Worm (Caenorhabditis elegans) whole organism, L2 larva: Measurements from ENCODE around the gene aqp-11.

Experiments
- C34F6.9 ChIP-seq: fragments of 150-350 bp; optimal IDR thresholded peaks from 2 replicates; lab custom pipeline; 2014; ENCODE audit warnings: missing biosample characterization, missing genetic modification characterization
- F13H6.1 ChIP-seq: sonication (generic microtip); optimal IDR thresholded peaks from 2 replicates; lab custom pipeline; 2016; ENCODE audit warnings: missing genetic modification characterization, missing compliant biosample characterization
- R02D3.7 ChIP-seq: fragments of 150-350 bp; optimal IDR thresholded peaks from 2 replicates; lab custom pipeline; 2014; ENCODE audit warnings: missing biosample characterization, missing genetic modification characterization
- Y55F3AM.14 ChIP-seq: fragments of 200-800 bp; sonication (Bioruptor generic); optimal IDR thresholded peaks from 2 replicates; lab custom pipeline; 2018; ENCODE audit warnings: mild to moderate bottlenecking, missing genetic modification characterization, missing compliant biosample characterization
- ZK546.5 ChIP-seq: sonication (generic microtip); optimal IDR thresholded peaks from 2 replicates; lab custom pipeline; 2017; ENCODE audit warnings: missing biosample characterization, missing genetic modification characterization
- alr-1 ChIP-seq: fragments of 150-350 bp; optimal IDR thresholded peaks from 2 replicates; lab custom pipeline; 2014; ENCODE audit warnings: missing biosample characterization, missing genetic modification characterization
- aly-2 ChIP-seq: fragments of 150-350 bp; optimal IDR thresholded peaks from 2 replicates; lab custom pipeline; 2014; ENCODE audit warnings: missing biosample characterization, missing genetic modification characterization
- ama-1 ChIP-seq: fragments of 150-350 bp; optimal IDR thresholded peaks from 2 replicates; lab custom pipeline; 2018; ENCODE audit warnings: inconsistent platforms
- blmp-1 ChIP-seq: sonication (generic microtip); optimal IDR thresholded peaks from 2 replicates; lab custom pipeline; 2017; ENCODE audit warnings: missing genetic modification characterization, mild to moderate bottlenecking, missing compliant biosample characterization, antibody characterized with exemption, moderate library complexity; ENCODE audit not compliant: insufficient read depth
- ceh-16 ChIP-seq: fragments of 150-350 bp; optimal IDR thresholded peaks from 2 replicates; lab custom pipeline; 2014; ENCODE audit warnings: missing biosample characterization, missing genetic modification characterization
- crh-2 ChIP-seq: sonication (generic microtip); optimal IDR thresholded peaks from 2 replicates; lab custom pipeline; 2017; ENCODE audit warnings: missing biosample characterization, missing genetic modification characterization
- dmd-4 ChIP-seq: sonication (generic microtip); optimal IDR thresholded peaks from 2 replicates; lab custom pipeline; 2017; ENCODE audit warnings: missing biosample characterization, missing genetic modification characterization
- elt-1 ChIP-seq: fragments of 150-350 bp; optimal IDR thresholded peaks from 2 replicates; lab custom pipeline; 2014; ENCODE audit warnings: missing biosample characterization, missing genetic modification characterization
- elt-3 ChIP-seq: sonication (generic microtip); optimal IDR thresholded peaks from 2 replicates; lab custom pipeline; 2017; ENCODE audit warnings: missing biosample characterization, missing genetic modification characterization
- lin-11 ChIP-seq: fragments of 150-350 bp; sonication (generic microtip); optimal IDR thresholded peaks from 2 replicates; lab custom pipeline; 2014; ENCODE audit warnings: missing biosample characterization, missing genetic modification characterization, inconsistent platforms, mixed read lengths
- lin-13 ChIP-seq: fragments of 150-350 bp; optimal IDR thresholded peaks from 2 replicates; lab custom pipeline; 2014; ENCODE audit warnings: missing biosample characterization, missing genetic modification reagents, missing genetic modification characterization
- lin-39 ChIP-seq: fragments of 150-350 bp; optimal IDR thresholded peaks from 2 replicates; lab custom pipeline; 2014; ENCODE audit warnings: missing biosample characterization, missing genetic modification reagents, missing genetic modification characterization
- lsy-2 ChIP-seq, 2 experiments: fragments of 150-350 bp in 1 of 2; sonication (generic microtip) in 1 of 2; optimal IDR thresholded peaks; 2 replicates each; lab custom pipeline; 2014 to 2017; ENCODE audit warnings: missing biosample characterization in 2 of 2, missing genetic modification characterization in 2 of 2
- mdl-1 ChIP-seq, 2 experiments: fragments of 150-350 bp in 1 of 2; sonication (generic microtip) in 1 of 2; optimal IDR thresholded peaks; 2 replicates each; lab custom pipeline; 2017; ENCODE audit warnings: missing biosample characterization in 2 of 2, missing genetic modification characterization in 2 of 2
- nhr-10 ChIP-seq: sonication (generic microtip); optimal IDR thresholded peaks from 2 replicates; lab custom pipeline; 2017; ENCODE audit warnings: missing biosample characterization, missing genetic modification characterization
- nhr-11 ChIP-seq: fragments of 150-350 bp; optimal IDR thresholded peaks from 2 replicates; lab custom pipeline; 2014; ENCODE audit warnings: missing biosample characterization, missing genetic modification characterization
- nhr-12 ChIP-seq: fragments of 150-350 bp; optimal IDR thresholded peaks from 2 replicates; lab custom pipeline; 2014; ENCODE audit warnings: missing biosample characterization, missing genetic modification characterization
- nhr-129 ChIP-seq: fragments of 150-350 bp; optimal IDR thresholded peaks from 2 replicates; lab custom pipeline; 2014; ENCODE audit warnings: missing biosample characterization, missing genetic modification characterization
- nhr-23 ChIP-seq: fragments of 150-350 bp; optimal IDR thresholded peaks from 2 replicates; lab custom pipeline; 2014; ENCODE audit warnings: missing biosample characterization, missing genetic modification reagents, missing genetic modification characterization
- nhr-237 ChIP-seq: fragments of 150-350 bp; optimal IDR thresholded peaks from 2 replicates; lab custom pipeline; 2014; ENCODE audit warnings: missing biosample characterization, missing genetic modification characterization
- nhr-6 ChIP-seq: fragments of 150-350 bp; optimal IDR thresholded peaks from 2 replicates; lab custom pipeline; 2014; ENCODE audit warnings: missing biosample characterization, missing genetic modification characterization
- nhr-77 ChIP-seq: fragments of 150-350 bp; optimal IDR thresholded peaks from 2 replicates; lab custom pipeline; 2014; ENCODE audit warnings: missing biosample characterization, missing genetic modification characterization
- sem-4 ChIP-seq: fragments of 150-350 bp; optimal IDR thresholded peaks from 2 replicates; lab custom pipeline; 2014; ENCODE audit warnings: missing biosample characterization, missing genetic modification reagents, missing genetic modification characterization
- sma-3 ChIP-seq: sonication (generic microtip); optimal IDR thresholded peaks from 2 replicates; lab custom pipeline; 2016; ENCODE audit warnings: missing genetic modification reagents, missing genetic modification characterization, missing compliant biosample characterization
- sma-9 ChIP-seq, 2 experiments: fragments of 150-350 bp in 1 of 2; sonication (generic microtip) in 1 of 2; optimal IDR thresholded peaks; 2 replicates each; lab custom pipeline; 2014 to 2016; ENCODE audit warnings: missing genetic modification characterization in 2 of 2, mild to moderate bottlenecking in 1 of 2, missing biosample characterization in 1 of 2, missing compliant biosample characterization in 1 of 2, missing genetic modification reagents in 1 of 2, moderate library complexity in 1 of 2
- snpc-4 ChIP-seq: fragments of 150-350 bp; optimal IDR thresholded peaks from 2 replicates; lab custom pipeline; 2014; ENCODE audit warnings: missing biosample characterization, missing genetic modification characterization
- unc-39 ChIP-seq: fragments of 150-350 bp; optimal IDR thresholded peaks from 2 replicates; lab custom pipeline; 2014; ENCODE audit warnings: missing biosample characterization, missing genetic modification characterization
- unc-55 ChIP-seq: fragments of 150-350 bp; sonication (generic microtip); optimal IDR thresholded peaks from 3 replicates; lab custom pipeline; 2014; ENCODE audit warnings: missing biosample characterization, missing genetic modification reagents, missing genetic modification characterization
- unc-62 ChIP-seq: fragments of 150-350 bp; optimal IDR thresholded peaks from 2 replicates; lab custom pipeline; 2014; ENCODE audit warnings: missing biosample characterization, missing genetic modification reagents, missing genetic modification characterization
- zag-1 ChIP-seq: fragments of 150-350 bp; optimal IDR thresholded peaks from 2 replicates; lab custom pipeline; 2014; ENCODE audit warnings: missing biosample characterization, missing genetic modification characterization
- ztf-1 ChIP-seq: fragments of 200-800 bp; sonication (Bioruptor generic); conservative IDR thresholded peaks from 2 replicates; pipeline ENCODE4 v1.3.6; 2022; ENCODE audit warnings: missing genetic modification characterization, missing compliant biosample characterization
- ztf-4 ChIP-seq: fragments of 150-350 bp; optimal IDR thresholded peaks from 2 replicates; lab custom pipeline; 2014; ENCODE audit warnings: missing biosample characterization, missing genetic modification characterization

aqp-11 gene

DNA sequence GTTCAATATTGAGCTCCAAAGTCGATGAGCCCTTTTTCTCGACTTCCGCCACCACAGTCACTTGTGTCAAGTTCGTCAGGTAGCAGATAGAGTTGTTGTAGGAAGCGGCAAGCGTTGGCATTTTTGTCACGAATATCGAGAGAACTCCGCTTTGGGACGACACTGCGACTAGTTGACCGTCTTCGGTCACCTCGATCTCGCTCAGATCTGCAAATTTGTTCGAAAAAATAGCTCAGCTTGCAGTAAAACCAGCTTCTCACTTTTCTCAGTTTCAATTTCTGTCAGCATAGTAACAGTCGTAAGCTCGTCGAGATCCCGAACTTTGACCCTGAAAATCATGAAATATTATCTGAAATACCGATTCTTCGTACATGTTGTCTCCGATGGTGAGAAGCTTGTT is 11.2 kb downstream of the aqp-11 start:
- TF ChIP-seq ztf-1 (GFP tag; lab: Robert Waterston, UW) (no peak), elt-1 (tag; lab: Kevin White, UChicago) (no peak), nhr-129 (tag; lab: Kevin White, UChicago) (no peak), lsy-2 (tag; optimal IDR thresholded peaks at IDR 0.05; lab: Kevin White, UChicago) (no peak), F13H6.1 (tag; lab: Kevin White, UChicago) (no peak), nhr-23 (tag; lab: Kevin White, UChicago) (no peak), ztf-4 (tag; lab: Kevin White, UChicago) (no peak), lin-11 (tag; lab: Kevin White, UChicago) (no peak), blmp-1 (tag; lab: Kevin White, UChicago) (no peak), ceh-16 (tag; lab: Kevin White, UChicago) (no peak), nhr-6 (tag; lab: Kevin White, UChicago) (no peak), sma-3 (GFP tag; lab: Kevin White, UChicago) (no peak), unc-62 (GFP tag; lab: Kevin White, UChicago) (no peak)

- TF ChIP-seq R02D3.7 (tag; lab: Kevin White, UChicago) (no peak), nhr-11 (tag; lab: Kevin White, UChicago) (no peak), ZK546.5 (no peak), aly-2 (no peak), alr-1 (tag; lab: Kevin White, UChicago) (no peak), nhr-129 (tag; lab: Kevin White, UChicago) (no peak), sma-9 (GFP tag; optimal IDR thresholded peaks at IDR 0.05; lab: Kevin White, UChicago) (no peak), sma-9 (tag; optimal IDR thresholded peaks at IDR 0.05; lab: Kevin White, UChicago) (no peak), Y55F3AM.14 (GFP tag; lab: Kevin White, UChicago) (no peak), ama-1 (lab: Kevin White, UChicago) (no peak), elt-3 (no peak), unc-39 (tag; lab: Kevin White, UChicago) (no peak), mdl-1 (tag; optimal IDR thresholded peaks at IDR 0.05; lab: Kevin White, UChicago) (no peak), nhr-6 (tag; lab: Kevin White, UChicago) (no peak), unc-62 (GFP tag; lab: Kevin White, UChicago) (no peak), lin-11 (tag; lab: Kevin White, UChicago) (no peak), zag-1 (tag; lab: Kevin White, UChicago) (no peak), nhr-77 (tag; lab: Kevin White, UChicago) (no peak)
These were observed 13.2 kb downstream of the aqp-11 start, which contains the start of gene dyf-2 for ce11 chrIII:13686309-13686708. Gene dyf-2, minus strand, starts transcription at chrIII:13686445.

DNA sequence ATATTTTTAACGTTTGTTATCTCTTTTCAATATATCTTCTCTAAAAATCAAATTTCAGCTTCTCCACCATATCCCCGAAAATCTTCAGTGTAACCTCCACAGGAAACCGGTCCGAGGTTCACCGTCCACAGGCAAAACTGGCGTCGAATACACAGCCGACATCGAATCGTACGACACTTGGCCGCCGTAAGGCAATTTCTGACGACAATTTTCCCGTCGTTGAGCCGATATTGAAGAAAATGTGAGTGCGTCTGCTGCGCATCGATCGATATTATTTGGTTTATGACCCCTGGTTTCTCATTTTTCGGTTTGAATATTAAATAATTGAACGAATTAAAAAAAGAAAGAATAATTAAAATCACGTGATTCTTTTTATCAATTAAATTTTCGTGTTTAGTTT is 14.1 kb downstream of the aqp-11 start, which contains the start of gene cul-2:
Gene cul-2 (plus strand): TSS at position 59 of the 400 bp plus-strand sequence.
- peak; percentile 32 for TF ChIP-seq nhr-129 (tag; lab: Kevin White, UChicago)
- peak in 1 of 2 experiments; percentile 34 for TF ChIP-seq lsy-2 (tag; optimal IDR thresholded peaks at IDR 0.05; lab: Kevin White, UChicago)
- peak; percentile 46 for TF ChIP-seq C34F6.9 (tag; lab: Kevin White, UChicago)
- TF ChIP-seq mdl-1 (tag; optimal IDR thresholded peaks at IDR 0.05; lab: Kevin White, UChicago) = no peak
- TF ChIP-seq, all 48 proteins: peak for 3

- no peak for TF ChIP-seq C34F6.9 (tag; lab: Kevin White, UChicago)
- TF ChIP-seq lin-13 (GFP tag; lab: Kevin White, UChicago) = no peak
- TF ChIP-seq unc-62 (GFP tag; lab: Kevin White, UChicago) = no peak
- no peak for TF ChIP-seq lin-39
- TF ChIP-seq dmd-4 = no peak
- TF ChIP-seq sma-9 (GFP tag; optimal IDR thresholded peaks at IDR 0.05; lab: Kevin White, UChicago) = no peak
- TF ChIP-seq sma-9 (tag; optimal IDR thresholded peaks at IDR 0.05; lab: Kevin White, UChicago) = no peak
- TF ChIP-seq mdl-1 (tag; optimal IDR thresholded peaks at IDR 0.05; lab: Kevin White, UChicago) = no peak
- TF ChIP-seq snpc-4 (tag; lab: Kevin White, UChicago) = no peak
These were observed 19.5 kb downstream of the aqp-11 start, which contains the start of gene cyn-2 for ce11 chrIII:13692555-13692954. Gene cyn-2, plus strand, starts transcription at chrIII:13692668.

DNA sequence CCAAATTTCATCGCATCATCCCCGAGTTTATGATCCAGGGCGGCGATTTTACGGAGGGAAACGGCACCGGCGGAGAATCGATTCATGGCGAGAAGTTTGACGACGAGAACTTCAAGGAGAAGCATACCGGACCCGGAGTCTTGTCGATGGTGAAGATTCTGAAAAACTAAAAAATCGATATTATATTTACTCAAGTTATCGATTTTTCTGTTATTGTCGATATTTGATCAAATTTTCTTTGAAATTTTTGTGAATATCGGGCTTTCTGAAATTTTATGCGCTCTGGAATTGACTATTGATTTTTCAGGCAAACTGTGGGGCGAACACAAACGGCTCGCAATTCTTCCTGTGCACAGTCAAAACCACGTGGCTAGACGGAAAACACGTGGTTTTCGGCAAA is 20.1 kb downstream of the aqp-11 start:
- no peak for TF ChIP-seq unc-55 (GFP tag; lab: Kevin White, UChicago)
- TF ChIP-seq dmd-4 = no peak
- no peak for TF ChIP-seq sem-4 (tag; lab: Kevin White, UChicago)
- TF ChIP-seq nhr-12 (tag; lab: Kevin White, UChicago) = no peak
- no peak for TF ChIP-seq crh-2 (tag; lab: Kevin White, UChicago)
- TF ChIP-seq nhr-237 (tag; lab: Kevin White, UChicago) = no peak
- TF ChIP-seq unc-39 (tag; lab: Kevin White, UChicago) = no peak
- TF ChIP-seq ztf-1 (GFP tag; lab: Robert Waterston, UW) = no peak
- TF ChIP-seq nhr-10 = no peak
